Worm (Caenorhabditis elegans): ENCODE data around the gene sre-26.

Gene sre-26

DNA sequence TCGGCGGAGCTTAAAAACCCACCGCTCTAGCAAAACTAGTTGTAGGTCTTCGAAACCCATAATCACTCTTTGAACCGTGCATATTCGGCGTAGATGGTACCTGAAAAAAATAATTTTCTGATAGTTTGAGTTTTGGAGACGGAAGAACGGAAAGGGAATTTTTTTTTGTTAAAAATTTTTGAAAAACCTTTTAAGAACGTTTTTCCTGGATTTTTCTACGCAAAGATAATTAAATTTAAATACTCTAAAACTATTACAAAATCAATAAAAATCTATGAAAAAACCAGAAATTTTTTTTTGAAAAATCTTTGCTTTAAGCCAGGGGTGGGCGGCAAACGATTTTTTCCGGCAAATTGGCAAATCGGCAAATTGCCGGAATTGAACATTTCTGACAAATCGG, 41.0 kb downstream of the sre-26 start, which contains the start of gene marc-5:
Gene marc-5, minus strand, starts transcription at position 101 of the 400 bp plus-strand sequence.
- TF ChIP-seq ref-1 (GFP tag; conservative IDR thresholded peaks at IDR 0.05), result no peak
- TF ChIP-seq T22C8.4 (GFP tag; IDR thresholded peaks at IDR 0.05), result no peak
- TF ChIP-seq ztf-23 (GFP tag; IDR thresholded peaks at IDR 0.05), result no peak
- no peak for TF ChIP-seq tab-1 (GFP tag; IDR thresholded peaks at IDR 0.05)
- TF ChIP-seq klf-2 (GFP tag; conservative IDR thresholded peaks at IDR 0.05), result no peak
- no peak for TF ChIP-seq cog-1 (tag; optimal IDR thresholded peaks at IDR 0.05)
- TF ChIP-seq flt-1 (GFP tag; IDR thresholded peaks at IDR 0.05), result no peak
- no peak for TF ChIP-seq med-1 (GFP tag; optimal IDR thresholded peaks at IDR 0.05; ENCODE audit: insufficient read depth)
- no peak for TF ChIP-seq ztf-29 (GFP tag; IDR thresholded peaks at IDR 0.05)

DNA sequence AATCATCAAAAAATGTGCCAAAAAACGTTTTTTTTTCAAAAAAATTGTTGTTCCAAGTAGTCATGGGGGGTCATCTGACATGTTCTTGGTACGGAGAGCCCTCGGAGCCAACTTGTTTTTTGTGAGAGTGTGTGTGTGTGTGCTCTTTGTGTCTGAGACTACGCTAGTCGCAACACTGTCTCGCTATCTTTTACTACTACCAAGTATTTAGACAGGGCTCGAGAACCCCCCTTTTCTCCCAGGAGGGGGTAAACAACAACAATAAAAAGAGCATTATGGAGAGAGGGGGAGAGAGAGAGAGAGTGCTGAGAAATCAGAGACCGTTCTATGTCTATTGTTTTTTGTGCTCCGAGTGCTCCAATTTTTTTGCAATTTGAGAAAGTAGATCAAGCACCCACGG, 41.6 kb downstream of the sre-26 start:
- no peak for TF ChIP-seq ref-1 (GFP tag; conservative IDR thresholded peaks at IDR 0.05)
- no peak for TF ChIP-seq tab-1 (GFP tag; IDR thresholded peaks at IDR 0.05)
- TF ChIP-seq ztf-23 (GFP tag; IDR thresholded peaks at IDR 0.05), result no peak
- no peak for TF ChIP-seq klf-2 (GFP tag; conservative IDR thresholded peaks at IDR 0.05)
- TF ChIP-seq flt-1 (GFP tag; IDR thresholded peaks at IDR 0.05), result no peak
- no peak for TF ChIP-seq T22C8.4 (GFP tag; IDR thresholded peaks at IDR 0.05)
- no peak for TF ChIP-seq ztf-29 (GFP tag; IDR thresholded peaks at IDR 0.05)
- no peak for TF ChIP-seq cog-1 (tag; optimal IDR thresholded peaks at IDR 0.05)
- TF ChIP-seq med-1 (GFP tag; optimal IDR thresholded peaks at IDR 0.05; ENCODE audit: insufficient read depth), result no peak

DNA sequence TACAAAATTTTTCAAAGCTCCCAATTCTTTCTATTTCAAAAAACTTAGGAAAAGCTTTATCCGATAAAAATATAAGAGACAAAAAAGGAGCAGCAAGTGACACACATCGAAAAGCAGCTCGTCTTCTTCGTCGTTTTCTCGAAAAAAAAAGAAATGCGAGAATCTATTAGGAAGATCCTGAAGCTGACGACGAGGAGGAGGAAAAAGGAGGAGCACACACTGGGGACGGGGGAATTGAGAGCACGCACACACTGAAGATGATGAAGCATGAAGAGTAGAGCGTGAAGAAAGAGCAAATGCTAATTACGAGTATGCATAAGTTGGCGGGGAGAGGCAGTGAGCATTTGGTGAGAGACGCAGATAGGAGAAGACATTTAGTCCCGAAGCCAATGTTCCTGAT, 46.5 kb downstream of the sre-26 start:
- TF ChIP-seq flt-1 (GFP tag; IDR thresholded peaks at IDR 0.05) (no peak), klf-2 (GFP tag; conservative IDR thresholded peaks at IDR 0.05) (no peak), tab-1 (GFP tag; IDR thresholded peaks at IDR 0.05) (no peak), ref-1 (GFP tag; conservative IDR thresholded peaks at IDR 0.05) (no peak), T22C8.4 (GFP tag; IDR thresholded peaks at IDR 0.05) (no peak), ztf-23 (GFP tag; IDR thresholded peaks at IDR 0.05) (no peak), ztf-29 (GFP tag; IDR thresholded peaks at IDR 0.05) (no peak), med-1 (GFP tag; optimal IDR thresholded peaks at IDR 0.05; ENCODE audit: insufficient read depth) (no peak), cog-1 (tag; optimal IDR thresholded peaks at IDR 0.05) (no peak)

DNA sequence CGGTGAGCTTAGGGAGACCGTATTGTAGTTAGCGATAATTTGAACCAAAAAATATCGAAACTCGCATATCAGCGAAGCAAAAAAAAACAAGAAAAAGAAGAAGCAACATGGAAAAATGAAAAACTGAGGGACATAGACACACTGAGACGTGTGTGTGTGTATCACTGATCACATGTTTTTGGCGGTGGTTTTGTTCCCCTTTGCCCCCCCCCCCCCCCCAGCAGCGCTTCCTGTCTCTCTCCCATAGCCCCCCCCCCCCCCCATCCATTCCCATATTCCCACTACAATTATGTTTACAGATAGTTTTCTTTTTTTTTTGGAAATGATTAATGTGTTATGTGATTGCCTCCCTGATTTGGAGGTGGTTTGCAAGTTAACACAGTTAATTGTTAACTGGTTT, 51.2 kb downstream of the sre-26 start:
- TF ChIP-seq ztf-29 (GFP tag; IDR thresholded peaks at IDR 0.05) (no peak), ref-1 (GFP tag; conservative IDR thresholded peaks at IDR 0.05) (no peak), med-1 (GFP tag; optimal IDR thresholded peaks at IDR 0.05; ENCODE audit: insufficient read depth) (no peak), klf-2 (GFP tag; conservative IDR thresholded peaks at IDR 0.05) (no peak), T22C8.4 (GFP tag; IDR thresholded peaks at IDR 0.05) (no peak), tab-1 (GFP tag; IDR thresholded peaks at IDR 0.05) (no peak), ztf-23 (GFP tag; IDR thresholded peaks at IDR 0.05) (no peak), flt-1 (GFP tag; IDR thresholded peaks at IDR 0.05) (no peak), cog-1 (tag; optimal IDR thresholded peaks at IDR 0.05) (no peak)
